Worm (Caenorhabditis elegans) whole organism, young adult: ENCODE results near the gene C54D10.9.

Source experiments
- B0035.1 ChIP-seq: sonication (generic microtip); optimal IDR thresholded peaks from 2 replicates; lab custom pipeline; 2016; ENCODE audit warnings: missing genetic modification characterization, mild to moderate bottlenecking, missing compliant biosample characterization, missing genotype, missing genetic modification reagents
- C17E4.6 ChIP-seq: fragments of 200-800 bp; sonication (Bioruptor generic); IDR thresholded peaks from 2 replicates; pipeline ENCODE4 v1.3.6; 2022; ENCODE audit warnings: missing genetic modification reagents, missing genetic modification characterization, missing compliant biosample characterization
- F10E7.11 ChIP-seq: sonication (generic microtip); optimal IDR thresholded peaks from 2 replicates; lab custom pipeline; 2017; ENCODE audit warnings: mild to moderate bottlenecking, missing genetic modification characterization, moderate library complexity, missing compliant biosample characterization
- F23B12.7 ChIP-seq: sonication (generic microtip); optimal IDR thresholded peaks from 2 replicates; lab custom pipeline; 2017; ENCODE audit warnings: missing genetic modification characterization, mild to moderate bottlenecking, missing compliant biosample characterization, antibody characterized with exemption, moderate library complexity; ENCODE audit not compliant: insufficient read depth
- T07F8.4 ChIP-seq: sonication (generic microtip); optimal IDR thresholded peaks from 2 replicates; lab custom pipeline; 2016; ENCODE audit warnings: mild to moderate bottlenecking, missing genetic modification characterization, moderate library complexity, missing compliant biosample characterization
- Y53F4B.3 ChIP-seq: fragments of 200-800 bp; sonication (Bioruptor generic); IDR thresholded peaks from 2 replicates; pipeline ENCODE4 v1.3.6; 2022; ENCODE audit warnings: missing genetic modification reagents, missing genetic modification characterization, missing compliant biosample characterization
- aptf-2 ChIP-seq: fragments of 200-800 bp; sonication (Bioruptor generic); conservative IDR thresholded peaks from 2 replicates; pipeline ENCODE4 v1.3.6; 2022; ENCODE audit warnings: missing genetic modification reagents, missing genetic modification characterization, missing compliant biosample characterization
- aptf-3 ChIP-seq: fragments of 200-800 bp; sonication (Bioruptor generic); IDR thresholded peaks from 2 replicates; pipeline ENCODE4 v1.3.6; 2022; ENCODE audit warnings: missing genetic modification characterization, missing compliant biosample characterization
- atf-7 ChIP-seq: sonication (generic microtip); optimal IDR thresholded peaks from 2 replicates; lab custom pipeline; 2017; ENCODE audit warnings: mild to moderate bottlenecking, missing genetic modification characterization, missing compliant biosample characterization
- athp-1 ChIP-seq: sonication (generic microtip); optimal IDR thresholded peaks from 2 replicates; lab custom pipeline; 2017; ENCODE audit warnings: mild to moderate bottlenecking, missing genetic modification characterization, missing compliant biosample characterization
- ccch-3 ChIP-seq: fragments of 200-800 bp; sonication (Bioruptor generic); optimal IDR thresholded peaks from 2 replicates; lab custom pipeline; 2018; ENCODE audit warnings: mild to moderate bottlenecking, missing genetic modification characterization, missing compliant biosample characterization
- cebp-1 ChIP-seq, 2 experiments: fragments of 200-800 bp in 1 of 2; sonication (Bioruptor generic) in 1 of 2; sonication (generic microtip) in 1 of 2; IDR thresholded peaks in 1 of 2; optimal IDR thresholded peaks in 1 of 2; 2 replicates each; pipeline versions ENCODE4 v1.3.6 to Lab custom; 2017 to 2022; ENCODE audit warnings: missing compliant biosample characterization in 2 of 2, missing genetic modification characterization in 2 of 2, mild to moderate bottlenecking in 1 of 2, missing genetic modification reagents in 1 of 2, moderate library complexity in 1 of 2
- ceh-40 ChIP-seq: fragments of 200-800 bp; sonication (Bioruptor generic); IDR thresholded peaks from 2 replicates; pipeline ENCODE4 v1.3.6; 2022; ENCODE audit warnings: missing genetic modification characterization, missing compliant biosample characterization
- die-1 ChIP-seq: sonication (generic microtip); optimal IDR thresholded peaks from 2 replicates; lab custom pipeline; 2016; ENCODE audit warnings: missing genotype, mild to moderate bottlenecking, missing genetic modification characterization, missing compliant biosample characterization
- dpff-1 ChIP-seq: sonication (generic microtip); optimal IDR thresholded peaks from 2 replicates; lab custom pipeline; 2017; ENCODE audit warnings: mild to moderate bottlenecking, missing genetic modification characterization, missing compliant biosample characterization
- dpl-1 ChIP-seq: fragments of 150-350 bp; optimal IDR thresholded peaks from 2 replicates; lab custom pipeline; 2014; ENCODE audit warnings: missing biosample characterization, missing genetic modification reagents, missing genetic modification characterization
- efl-1 ChIP-seq: fragments of 150-350 bp; optimal IDR thresholded peaks from 2 replicates; lab custom pipeline; 2014; ENCODE audit warnings: missing biosample characterization, missing genetic modification reagents, missing genetic modification characterization
- ekl-4 ChIP-seq: fragments of 200-800 bp; sonication (Bioruptor generic); IDR thresholded peaks from 2 replicates; pipeline ENCODE4 v1.3.6; 2022; ENCODE audit warnings: missing genetic modification reagents, missing genetic modification characterization, missing compliant biosample characterization
- ets-4 ChIP-seq: fragments of 200-800 bp; sonication (Bioruptor generic); optimal IDR thresholded peaks from 2 replicates; lab custom pipeline; 2018; ENCODE audit warnings: mild to moderate bottlenecking, missing genetic modification characterization, missing compliant biosample characterization
- gei-17 ChIP-seq: fragments of 200-800 bp; sonication (Bioruptor generic); optimal IDR thresholded peaks from 2 replicates; lab custom pipeline; 2018; ENCODE audit warnings: mild to moderate bottlenecking, missing genetic modification characterization, missing compliant biosample characterization
- hlh-12 ChIP-seq: sonication (generic microtip); optimal IDR thresholded peaks from 2 replicates; lab custom pipeline; 2016; ENCODE audit warnings: missing genetic modification characterization, missing compliant biosample characterization
- hmg-1.2 ChIP-seq: fragments of 200-800 bp; sonication (Bioruptor generic); IDR thresholded peaks from 2 replicates; pipeline ENCODE4 v1.3.6; 2022; ENCODE audit warnings: missing genetic modification reagents, missing genetic modification characterization, missing compliant biosample characterization
- hsf-1 ChIP-seq: fragments of 200-800 bp; sonication (Bioruptor generic); IDR thresholded peaks from 2 replicates; pipeline ENCODE4 v1.3.6; 2022; ENCODE audit warnings: missing genetic modification reagents, missing genetic modification characterization, missing compliant biosample characterization
- let-526 ChIP-seq: fragments of 200-800 bp; sonication (Bioruptor generic); IDR thresholded peaks from 2 replicates; pipeline ENCODE4 v1.3.6; 2022; ENCODE audit warnings: missing genetic modification reagents, missing genetic modification characterization, missing compliant biosample characterization
- lin-26 ChIP-seq: fragments of 200-800 bp; sonication (Bioruptor generic); IDR thresholded peaks from 2 replicates; pipeline ENCODE4 v1.3.6; 2022; ENCODE audit warnings: missing genetic modification reagents, missing genetic modification characterization, missing compliant biosample characterization
- lir-1 ChIP-seq: fragments of 200-800 bp; sonication (Bioruptor generic); conservative IDR thresholded peaks from 2 replicates; pipeline ENCODE4 v1.3.6; 2022; ENCODE audit warnings: missing genetic modification reagents, missing genetic modification characterization, missing compliant biosample characterization
- mes-4 ChIP-seq: sonication (generic microtip); optimal IDR thresholded peaks from 2 replicates; lab custom pipeline; 2016; ENCODE audit warnings: missing genotype, missing genetic modification characterization, missing compliant biosample characterization
- mxl-1 ChIP-seq: sonication (generic microtip); optimal IDR thresholded peaks from 2 replicates; lab custom pipeline; 2016; ENCODE audit warnings: missing genetic modification characterization, missing compliant biosample characterization
- nhr-80 ChIP-seq: sonication (generic microtip); optimal IDR thresholded peaks from 2 replicates; lab custom pipeline; 2016; ENCODE audit warnings: missing genetic modification characterization, missing compliant biosample characterization
- rpc-1 ChIP-seq, 2 experiments: fragments of 150-350 bp in 1 of 2; sonication (generic microtip) in 1 of 2; optimal IDR thresholded peaks; 2 replicates each; lab custom pipeline; 2014 to 2018; ENCODE audit warnings: missing biosample characterization in 1 of 2, missing genetic modification characterization in 1 of 2, missing genetic modification reagents in 1 of 2, missing genotype in 1 of 2
- snpc-1.3 ChIP-seq: sonication (generic microtip); optimal IDR thresholded peaks from 2 replicates; lab custom pipeline; 2017; ENCODE audit warnings: missing genetic modification characterization, mild to moderate bottlenecking, missing compliant biosample characterization, antibody characterized with exemption, moderate library complexity, missing genotype, missing genetic modification reagents; ENCODE audit not compliant: insufficient read depth
- somi-1 ChIP-seq: fragments of 200-800 bp; sonication (Bioruptor generic); optimal IDR thresholded peaks from 2 replicates; lab custom pipeline; 2018; ENCODE audit warnings: mild to moderate bottlenecking, missing genetic modification characterization, missing compliant biosample characterization
- ztf-6 ChIP-seq: fragments of 200-800 bp; sonication (Bioruptor generic); IDR thresholded peaks from 2 replicates; pipeline ENCODE4 v1.3.6; 2022; ENCODE audit warnings: missing genetic modification reagents, missing genetic modification characterization, missing compliant biosample characterization

Gene C54D10.9

ce11 chrV:12411909-12412308, 35.0 kb upstream of the C54D10.9 start, which contains the start of gene cdr-7:
cdr-7 (minus strand) TSS chrV:12412113.
- TF ChIP-seq B0035.1 (tag; lab: Kevin White, UChicago), result no peak
- no peak for TF ChIP-seq efl-1 (GFP tag; lab: Kevin White, UChicago)
- TF ChIP-seq ceh-40 (GFP tag; lab: Robert Waterston, UW), result no peak
- TF ChIP-seq ets-4 (GFP tag; lab: Kevin White, UChicago), result no peak
- no peak for TF ChIP-seq rpc-1 (optimal IDR thresholded peaks at IDR 0.05; lab: Kevin White, UChicago)
- TF ChIP-seq rpc-1 (tag; optimal IDR thresholded peaks at IDR 0.05; lab: Kevin White, UChicago), result no peak
- no peak for TF ChIP-seq lir-1
- TF ChIP-seq F23B12.7 (tag; lab: Kevin White, UChicago), result no peak
- no peak for TF ChIP-seq aptf-2 (GFP tag; lab: Robert Waterston, UW)
- TF ChIP-seq hlh-12 (tag; lab: Kevin White, UChicago), result no peak
- TF ChIP-seq somi-1 (GFP tag; lab: Kevin White, UChicago), result no peak
- TF ChIP-seq C17E4.6, result no peak
- TF ChIP-seq die-1 (tag; lab: Kevin White, UChicago), result no peak
- TF ChIP-seq snpc-1.3 (tag; lab: Kevin White, UChicago), result no peak
- no peak for TF ChIP-seq mes-4

- TF ChIP-seq mxl-1 (no peak), dpff-1 (tag; lab: Kevin White, UChicago) (no peak), dpl-1 (GFP tag; lab: Kevin White, UChicago) (no peak), B0035.1 (tag; lab: Kevin White, UChicago) (no peak), hsf-1 (no peak), hmg-1.2 (GFP tag; lab: Robert Waterston, UW) (no peak), F10E7.11 (tag; lab: Kevin White, UChicago) (no peak), ztf-6 (GFP tag; lab: Robert Waterston, UW) (no peak), T07F8.4 (tag; lab: Kevin White, UChicago) (no peak)
- TF ChIP-seq, all 124 proteins: peak for 0
Observed at ce11 chrV:12412321-12412720, 34.6 kb upstream of the C54D10.9 start.

- TF ChIP-seq let-526 (GFP tag; lab: Robert Waterston, UW) (no peak), C17E4.6 (no peak), ekl-4 (no peak), athp-1 (no peak), hmg-1.2 (GFP tag; lab: Robert Waterston, UW) (peak; percentile 44; the same call in 1 of the 2 replicates), gei-17 (GFP tag; lab: Kevin White, UChicago) (no peak), lin-26 (GFP tag; lab: Robert Waterston, UW) (no peak), ccch-3 (GFP tag; lab: Kevin White, UChicago) (no peak), nhr-80 (tag; lab: Kevin White, UChicago) (peak; percentile 15)
- TF ChIP-seq, all 124 proteins: peak for 2
Observed at ce11 chrV:12413651-12414114, 33.3 kb upstream of the C54D10.9 start, which contains the start of gene cdr-6. cdr-6 (minus strand) TSS chrV:12413701.

- TF ChIP-seq Y53F4B.3 (no peak), nhr-80 (tag; lab: Kevin White, UChicago) (peak; percentile 0)
Observed at ce11 chrV:12414362-12414761, 32.6 kb upstream of the C54D10.9 start.

- no peak for TF ChIP-seq ztf-6 (GFP tag; lab: Robert Waterston, UW)
- TF ChIP-seq cebp-1 (GFP tag; IDR thresholded peaks at IDR 0.05; lab: Robert Waterston, UW), result peak; percentile 47; the same call in 1 of the 2 replicates
- TF ChIP-seq cebp-1 (tag; optimal IDR thresholded peaks at IDR 0.05; lab: Kevin White, UChicago), result no peak
- TF ChIP-seq aptf-3 (GFP tag; lab: Robert Waterston, UW), result no peak
- peak; percentile 73 for TF ChIP-seq nhr-80 (tag; lab: Kevin White, UChicago)
- no peak for TF ChIP-seq atf-7
Observed at ce11 chrV:12415656-12416055, 31.3 kb upstream of the C54D10.9 start, which contains the start of gene cdr-2. cdr-2 (minus strand) TSS chrV:12415709.
